Fruit fly (Drosophila melanogaster) whole organism, wandering third instar larva: ENCODE results near the gene CG13634.

ENCODE experiments used
- Myc ChIP-seq: fragments of >200 bp; optimal IDR thresholded peaks from 2 replicates; lab custom pipeline; 2017
- pan ChIP-seq: fragments of >200 bp; optimal IDR thresholded peaks from 2 replicates; lab custom pipeline; 2017

dm6 chr3R:24823061-24823460 is 33.1 kb upstream of the CG13634 start:
- TF ChIP-seq pan (no peak), Myc (lab: Kevin White, UChicago) (no peak)
